Fruit fly (Drosophila melanogaster): Measurements from ENCODE around the gene CG42458.

DNA sequence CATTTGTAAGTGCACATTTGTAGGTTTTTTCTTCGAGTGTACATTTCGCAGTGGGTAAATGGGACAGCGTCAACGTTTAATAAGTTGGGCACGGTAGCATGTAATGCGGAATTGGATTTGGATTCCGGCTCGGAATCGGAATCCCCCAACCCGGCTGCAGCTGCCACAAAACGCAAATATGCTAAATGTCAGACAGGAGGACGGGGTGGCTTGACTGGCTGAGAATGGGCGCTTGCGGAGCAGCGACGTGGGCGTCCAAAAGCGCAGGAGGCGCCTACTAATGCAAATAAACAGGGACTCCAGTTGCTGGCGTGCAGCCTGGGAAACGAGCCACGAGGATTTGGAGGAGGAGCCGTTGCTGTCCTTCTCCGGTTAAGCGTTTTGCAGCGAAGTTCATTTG is 35.8 kb upstream of the CG42458 start, which contains the start of gene CG8564:
- TF ChIP-seq CG32121 (GFP tag; IDR thresholded peaks at IDR 0.05), result no peak
- TF ChIP-seq D1 (tag; optimal IDR thresholded peaks at IDR 0.05), result no peak
- no peak for TF ChIP-seq CG15710 (tag; optimal IDR thresholded peaks at IDR 0.05)
- no peak for TF ChIP-seq CG14655 (GFP tag; optimal IDR thresholded peaks at IDR 0.05)
- TF ChIP-seq CG12605 (GFP tag; IDR thresholded peaks at IDR 0.05), result no peak
- TF ChIP-seq CG4496 (GFP tag; IDR thresholded peaks at IDR 0.05), result no peak
- TF ChIP-seq CG34367 (tag; optimal IDR thresholded peaks at IDR 0.05), result no peak
- no peak for TF ChIP-seq EcR (GFP tag; optimal IDR thresholded peaks at IDR 0.05)
- TF ChIP-seq Snoo (tag; optimal IDR thresholded peaks at IDR 0.05), result no peak

All from whole organism, pupa.